Worm (Caenorhabditis elegans): ENCODE results near the gene F44E2.3.

F44E2.3 gene

ce11 chrIII:8797211-8797733 is 31.8 kb downstream of the F44E2.3 start:
- no peak for TF ChIP-seq ham-2 (GFP tag; optimal IDR thresholded peaks at IDR 0.05)
- no peak for TF ChIP-seq lin-13 (tag; optimal IDR thresholded peaks at IDR 0.05)
- TF ChIP-seq drap-1 (GFP tag; optimal IDR thresholded peaks at IDR 0.05), result peak; percentile 6
- TF ChIP-seq cnd-1 (tag; optimal IDR thresholded peaks at IDR 0.05), result no peak
- peak; percentile 1 for TF ChIP-seq elt-1 (tag; optimal IDR thresholded peaks at IDR 0.05; ENCODE audit: borderline replicate concordance, insufficient read depth)
- peak; percentile 62 for TF ChIP-seq lsy-2 (tag; optimal IDR thresholded peaks at IDR 0.05)
- TF ChIP-seq ces-1 (GFP tag; optimal IDR thresholded peaks at IDR 0.05), result peak; percentile 48
- peak; percentile 25 for TF ChIP-seq M03D4.4 (tag; optimal IDR thresholded peaks at IDR 0.05)
- TF ChIP-seq elt-3 (tag; optimal IDR thresholded peaks at IDR 0.05), result peak; percentile 63

ce11 chrIII:8795595-8796141 is 33.4 kb downstream of the F44E2.3 start:
- TF ChIP-seq lin-13 (tag; optimal IDR thresholded peaks at IDR 0.05) (peak; percentile 84), drap-1 (GFP tag; optimal IDR thresholded peaks at IDR 0.05) (peak; percentile 65), nhr-28 (tag; optimal IDR thresholded peaks at IDR 0.05) (peak; percentile 15), flh-1 (GFP tag; optimal IDR thresholded peaks at IDR 0.05) (no peak), ztf-11 (tag; optimal IDR thresholded peaks at IDR 0.05) (peak; percentile 77), mep-1 (tag; optimal IDR thresholded peaks at IDR 0.05) (peak; percentile 74), ceh-43 (GFP tag; optimal IDR thresholded peaks at IDR 0.05) (no peak), elt-1 (tag; optimal IDR thresholded peaks at IDR 0.05; ENCODE audit: borderline replicate concordance, insufficient read depth) (no peak), nhr-12 (tag; optimal IDR thresholded peaks at IDR 0.05) (no peak), mls-2 (tag; optimal IDR thresholded peaks at IDR 0.05) (peak; percentile 67), cnd-1 (tag; optimal IDR thresholded peaks at IDR 0.05) (peak; percentile 82), ceh-83 (GFP tag; optimal IDR thresholded peaks at IDR 0.05) (peak; percentile 57), lin-32 (GFP tag; optimal IDR thresholded peaks at IDR 0.05) (no peak), hlh-1 (tag; optimal IDR thresholded peaks at IDR 0.05) (peak; percentile 66), tbx-8 (GFP tag; optimal IDR thresholded peaks at IDR 0.05) (no peak), lsy-2 (tag; optimal IDR thresholded peaks at IDR 0.05) (peak; percentile 79), zip-8 (tag; optimal IDR thresholded peaks at IDR 0.05) (no peak), blmp-1 (tag; optimal IDR thresholded peaks at IDR 0.05) (no peak), pha-4 (tag; optimal IDR thresholded peaks at IDR 0.05) (peak; percentile 90), nhr-76 (tag; optimal IDR thresholded peaks at IDR 0.05) (peak; percentile 4), unc-62 (GFP tag; optimal IDR thresholded peaks at IDR 0.05) (peak; percentile 95), sptf-1 (tag; optimal IDR thresholded peaks at IDR 0.05) (peak; percentile 69), elt-3 (tag; optimal IDR thresholded peaks at IDR 0.05) (no peak), nhr-237 (tag; optimal IDR thresholded peaks at IDR 0.05) (peak; percentile 65), snpc-4 (tag; optimal IDR thresholded peaks at IDR 0.05) (no peak), unc-120 (tag; optimal IDR thresholded peaks at IDR 0.05; ENCODE audit: poor library complexity, severe bottlenecking) (peak; percentile 95), ham-2 (GFP tag; optimal IDR thresholded peaks at IDR 0.05) (peak; percentile 88), nhr-2 (tag; optimal IDR thresholded peaks at IDR 0.05) (peak; percentile 100), ceh-39 (tag; optimal IDR thresholded peaks at IDR 0.05) (peak; percentile 88), ces-1 (GFP tag; optimal IDR thresholded peaks at IDR 0.05) (peak; percentile 86), M03D4.4 (tag; optimal IDR thresholded peaks at IDR 0.05) (peak; percentile 41), bed-3 (GFP tag; optimal IDR thresholded peaks at IDR 0.05) (no peak)

- TF ChIP-seq tbx-8 (GFP tag; optimal IDR thresholded peaks at IDR 0.05), result no peak
- TF ChIP-seq snpc-4 (tag; optimal IDR thresholded peaks at IDR 0.05), result no peak
- TF ChIP-seq ztf-11 (tag; optimal IDR thresholded peaks at IDR 0.05), result no peak
- TF ChIP-seq sem-2 (GFP tag; optimal IDR thresholded peaks at IDR 0.05), result no peak
- TF ChIP-seq mls-2 (tag; optimal IDR thresholded peaks at IDR 0.05), result no peak
- no peak for TF ChIP-seq nhr-28 (tag; optimal IDR thresholded peaks at IDR 0.05)
- no peak for TF ChIP-seq mep-1 (tag; optimal IDR thresholded peaks at IDR 0.05)
- TF ChIP-seq hlh-1 (tag; optimal IDR thresholded peaks at IDR 0.05), result no peak
- TF ChIP-seq ceh-43 (GFP tag; optimal IDR thresholded peaks at IDR 0.05), result no peak
- no peak for TF ChIP-seq ces-1 (GFP tag; optimal IDR thresholded peaks at IDR 0.05)
- TF ChIP-seq M03D4.4 (tag; optimal IDR thresholded peaks at IDR 0.05), result no peak
- TF ChIP-seq sptf-1 (tag; optimal IDR thresholded peaks at IDR 0.05), result peak; percentile 7
- TF ChIP-seq drap-1 (GFP tag; optimal IDR thresholded peaks at IDR 0.05), result peak; percentile 51
- no peak for TF ChIP-seq unc-120 (tag; optimal IDR thresholded peaks at IDR 0.05; ENCODE audit: poor library complexity, severe bottlenecking)
- TF ChIP-seq elt-3 (tag; optimal IDR thresholded peaks at IDR 0.05), result peak; percentile 2
- peak; percentile 28 for TF ChIP-seq blmp-1 (tag; optimal IDR thresholded peaks at IDR 0.05)
- peak; percentile 19 for TF ChIP-seq flh-1 (GFP tag; optimal IDR thresholded peaks at IDR 0.05)
- no peak for TF ChIP-seq bed-3 (GFP tag; optimal IDR thresholded peaks at IDR 0.05)
- TF ChIP-seq lin-32 (GFP tag; optimal IDR thresholded peaks at IDR 0.05), result no peak
- no peak for TF ChIP-seq nhr-76 (tag; optimal IDR thresholded peaks at IDR 0.05)
- no peak for TF ChIP-seq mab-5 (tag; optimal IDR thresholded peaks at IDR 0.05)
- peak; percentile 27 for TF ChIP-seq nhr-237 (tag; optimal IDR thresholded peaks at IDR 0.05)
- TF ChIP-seq unc-39 (tag; optimal IDR thresholded peaks at IDR 0.05), result no peak
- TF ChIP-seq ceh-39 (tag; optimal IDR thresholded peaks at IDR 0.05), result no peak
- TF ChIP-seq ceh-83 (GFP tag; optimal IDR thresholded peaks at IDR 0.05), result no peak
- TF ChIP-seq ham-2 (GFP tag; optimal IDR thresholded peaks at IDR 0.05), result peak; percentile 48
- peak; percentile 73 for TF ChIP-seq lsy-2 (tag; optimal IDR thresholded peaks at IDR 0.05)
- no peak for TF ChIP-seq cnd-1 (tag; optimal IDR thresholded peaks at IDR 0.05)
- TF ChIP-seq pha-4 (tag; optimal IDR thresholded peaks at IDR 0.05), result peak; percentile 90
- TF ChIP-seq zip-8 (tag; optimal IDR thresholded peaks at IDR 0.05), result no peak
- TF ChIP-seq elt-1 (tag; optimal IDR thresholded peaks at IDR 0.05; ENCODE audit: borderline replicate concordance, insufficient read depth), result no peak
- TF ChIP-seq nhr-2 (tag; optimal IDR thresholded peaks at IDR 0.05), result no peak
- peak; percentile 11 for TF ChIP-seq lin-13 (tag; optimal IDR thresholded peaks at IDR 0.05)
- TF ChIP-seq nhr-12 (tag; optimal IDR thresholded peaks at IDR 0.05), result no peak
- TF ChIP-seq unc-62 (GFP tag; optimal IDR thresholded peaks at IDR 0.05), result no peak
Observed at ce11 chrIII:8794793-8795192, 34.3 kb downstream of the F44E2.3 start.

All from whole organism, mixed stage, embryonic.